Fruit fly (Drosophila melanogaster): ENCODE measurements around the gene CG11109.

dm6 chr3L:22830132-22830697, 41.8 kb upstream of the CG11109 start:
- TF ChIP-seq insv (optimal IDR thresholded peaks at IDR 0.05) = no peak
- TF ChIP-seq Sin3A (optimal IDR thresholded peaks at IDR 0.05) = no peak
- TF ChIP-seq psq (optimal IDR thresholded peaks at IDR 0.05) = no peak
- TF ChIP-seq ttk (optimal IDR thresholded peaks at IDR 0.05) = no peak
- no peak for TF ChIP-seq h (optimal IDR thresholded peaks at IDR 0.05)
